Worm (Caenorhabditis elegans): ENCODE measurements around the gene C32D5.11.

ce11 chrII:6377381-6377948, 22.2 kb upstream of the C32D5.11 start:
- TF ChIP-seq B0310.2 (tag; optimal IDR thresholded peaks at IDR 0.05) (no peak), tbx-11 (GFP tag; IDR thresholded peaks at IDR 0.05) (no peak), pes-1 (GFP tag; IDR thresholded peaks at IDR 0.05) (no peak), ceh-36 (tag; optimal IDR thresholded peaks at IDR 0.05) (no peak), ama-1 (optimal IDR thresholded peaks at IDR 0.05) (no peak), aly-1 (tag; optimal IDR thresholded peaks at IDR 0.05) (no peak), flt-1 (GFP tag; IDR thresholded peaks at IDR 0.05) (no peak), ceh-13 (GFP tag; optimal IDR thresholded peaks at IDR 0.05) (no peak), ets-7 (tag; optimal IDR thresholded peaks at IDR 0.05) (no peak), hmbx-1 (tag; optimal IDR thresholded peaks at IDR 0.05) (no peak), hnd-1 (tag; optimal IDR thresholded peaks at IDR 0.05) (no peak), sea-1 (GFP tag; conservative IDR thresholded peaks at IDR 0.05) (no peak), tra-4 (tag; optimal IDR thresholded peaks at IDR 0.05) (no peak), F13C5.2 (tag; optimal IDR thresholded peaks at IDR 0.05) (no peak)
